Worm (Caenorhabditis elegans): ENCODE results near the gene chil-15.

- TF ChIP-seq flt-1 (GFP tag; IDR thresholded peaks at IDR 0.05) (no peak), ztf-23 (GFP tag; IDR thresholded peaks at IDR 0.05) (no peak), cog-1 (tag; optimal IDR thresholded peaks at IDR 0.05) (no peak), ztf-29 (GFP tag; IDR thresholded peaks at IDR 0.05) (no peak), klf-2 (GFP tag; conservative IDR thresholded peaks at IDR 0.05) (no peak), ref-1 (GFP tag; conservative IDR thresholded peaks at IDR 0.05) (no peak; the same call in 1 of the 2 replicates), med-1 (GFP tag; optimal IDR thresholded peaks at IDR 0.05; ENCODE audit: insufficient read depth) (no peak), tab-1 (GFP tag; IDR thresholded peaks at IDR 0.05) (no peak), T22C8.4 (GFP tag; IDR thresholded peaks at IDR 0.05) (no peak)
Observed at ce11 chrII:9487337-9487950, 44.0 kb upstream of the chil-15 start, which contains the start of gene T19H5.4.

Data from whole organism, midembryonic.